Worm (Caenorhabditis elegans) whole organism, L2 larva: ENCODE measurements around the gene szy-2.

ENCODE experiments used
- C34F6.9 ChIP-seq: fragments of 150-350 bp; optimal IDR thresholded peaks from 2 replicates; lab custom pipeline; 2014; ENCODE audit warnings: missing biosample characterization, missing genetic modification characterization
- F13H6.1 ChIP-seq: sonication (generic microtip); optimal IDR thresholded peaks from 2 replicates; lab custom pipeline; 2016; ENCODE audit warnings: missing genetic modification characterization, missing compliant biosample characterization
- R02D3.7 ChIP-seq: fragments of 150-350 bp; optimal IDR thresholded peaks from 2 replicates; lab custom pipeline; 2014; ENCODE audit warnings: missing biosample characterization, missing genetic modification characterization
- Y55F3AM.14 ChIP-seq: fragments of 200-800 bp; sonication (Bioruptor generic); optimal IDR thresholded peaks from 2 replicates; lab custom pipeline; 2018; ENCODE audit warnings: mild to moderate bottlenecking, missing genetic modification characterization, missing compliant biosample characterization
- alr-1 ChIP-seq: fragments of 150-350 bp; optimal IDR thresholded peaks from 2 replicates; lab custom pipeline; 2014; ENCODE audit warnings: missing biosample characterization, missing genetic modification characterization
- aly-2 ChIP-seq: fragments of 150-350 bp; optimal IDR thresholded peaks from 2 replicates; lab custom pipeline; 2014; ENCODE audit warnings: missing biosample characterization, missing genetic modification characterization
- ama-1 ChIP-seq: fragments of 150-350 bp; optimal IDR thresholded peaks from 2 replicates; lab custom pipeline; 2018; ENCODE audit warnings: inconsistent platforms
- blmp-1 ChIP-seq: sonication (generic microtip); optimal IDR thresholded peaks from 2 replicates; lab custom pipeline; 2017; ENCODE audit warnings: missing genetic modification characterization, mild to moderate bottlenecking, missing compliant biosample characterization, antibody characterized with exemption, moderate library complexity; ENCODE audit not compliant: insufficient read depth
- ceh-82 ChIP-seq: fragments of 150-350 bp; optimal IDR thresholded peaks from 2 replicates; lab custom pipeline; 2014; ENCODE audit warnings: missing biosample characterization, missing genetic modification characterization
- crh-2 ChIP-seq: sonication (generic microtip); optimal IDR thresholded peaks from 2 replicates; lab custom pipeline; 2017; ENCODE audit warnings: missing biosample characterization, missing genetic modification characterization
- dmd-4 ChIP-seq: sonication (generic microtip); optimal IDR thresholded peaks from 2 replicates; lab custom pipeline; 2017; ENCODE audit warnings: missing biosample characterization, missing genetic modification characterization
- egl-27 ChIP-seq: sonication (generic microtip); optimal IDR thresholded peaks from 3 replicates; lab custom pipeline; 2017; ENCODE audit warnings: missing biosample characterization, missing genetic modification reagents, missing genetic modification characterization
- elt-1 ChIP-seq: fragments of 150-350 bp; optimal IDR thresholded peaks from 2 replicates; lab custom pipeline; 2014; ENCODE audit warnings: missing biosample characterization, missing genetic modification characterization
- fos-1 ChIP-seq: fragments of 150-350 bp; optimal IDR thresholded peaks from 2 replicates; lab custom pipeline; 2014; ENCODE audit warnings: missing biosample characterization, missing genetic modification characterization
- gmeb-1 ChIP-seq: fragments of 150-350 bp; optimal IDR thresholded peaks from 2 replicates; lab custom pipeline; 2014; ENCODE audit warnings: missing biosample characterization, missing genetic modification characterization
- lin-11 ChIP-seq: fragments of 150-350 bp; sonication (generic microtip); optimal IDR thresholded peaks from 2 replicates; lab custom pipeline; 2014; ENCODE audit warnings: missing biosample characterization, missing genetic modification characterization, inconsistent platforms, mixed read lengths
- lin-13 ChIP-seq: fragments of 150-350 bp; optimal IDR thresholded peaks from 2 replicates; lab custom pipeline; 2014; ENCODE audit warnings: missing biosample characterization, missing genetic modification reagents, missing genetic modification characterization
- lin-39 ChIP-seq: fragments of 150-350 bp; optimal IDR thresholded peaks from 2 replicates; lab custom pipeline; 2014; ENCODE audit warnings: missing biosample characterization, missing genetic modification reagents, missing genetic modification characterization
- lsy-2 ChIP-seq, 2 experiments: fragments of 150-350 bp in 1 of 2; sonication (generic microtip) in 1 of 2; optimal IDR thresholded peaks; 2 replicates each; lab custom pipeline; 2014 to 2017; ENCODE audit warnings: missing biosample characterization in 2 of 2, missing genetic modification characterization in 2 of 2
- mab-5 ChIP-seq: fragments of 150-350 bp; optimal IDR thresholded peaks from 2 replicates; lab custom pipeline; 2014; ENCODE audit warnings: missing biosample characterization, missing genetic modification characterization
- mbf-1 ChIP-seq: sonication (generic microtip); optimal IDR thresholded peaks from 2 replicates; lab custom pipeline; 2017; ENCODE audit warnings: missing biosample characterization, missing genetic modification characterization
- mdl-1 ChIP-seq, 2 experiments: fragments of 150-350 bp in 1 of 2; sonication (generic microtip) in 1 of 2; optimal IDR thresholded peaks; 2 replicates each; lab custom pipeline; 2017; ENCODE audit warnings: missing biosample characterization in 2 of 2, missing genetic modification characterization in 2 of 2
- nhr-11 ChIP-seq: fragments of 150-350 bp; optimal IDR thresholded peaks from 2 replicates; lab custom pipeline; 2014; ENCODE audit warnings: missing biosample characterization, missing genetic modification characterization
- nhr-12 ChIP-seq: fragments of 150-350 bp; optimal IDR thresholded peaks from 2 replicates; lab custom pipeline; 2014; ENCODE audit warnings: missing biosample characterization, missing genetic modification characterization
- nhr-129 ChIP-seq: fragments of 150-350 bp; optimal IDR thresholded peaks from 2 replicates; lab custom pipeline; 2014; ENCODE audit warnings: missing biosample characterization, missing genetic modification characterization
- nhr-21 ChIP-seq: fragments of 150-350 bp; optimal IDR thresholded peaks from 2 replicates; lab custom pipeline; 2014; ENCODE audit warnings: missing biosample characterization, missing genetic modification characterization
- nhr-237 ChIP-seq: fragments of 150-350 bp; optimal IDR thresholded peaks from 2 replicates; lab custom pipeline; 2014; ENCODE audit warnings: missing biosample characterization, missing genetic modification characterization
- nhr-25 ChIP-seq: fragments of 150-350 bp; sonication (generic microtip); optimal IDR thresholded peaks from 3 replicates; lab custom pipeline; 2014; ENCODE audit warnings: missing biosample characterization, missing genetic modification characterization
- nhr-6 ChIP-seq: fragments of 150-350 bp; optimal IDR thresholded peaks from 2 replicates; lab custom pipeline; 2014; ENCODE audit warnings: missing biosample characterization, missing genetic modification characterization
- nhr-77 ChIP-seq: fragments of 150-350 bp; optimal IDR thresholded peaks from 2 replicates; lab custom pipeline; 2014; ENCODE audit warnings: missing biosample characterization, missing genetic modification characterization
- peb-1 ChIP-seq: fragments of 150-350 bp; optimal IDR thresholded peaks from 2 replicates; lab custom pipeline; 2014; ENCODE audit warnings: missing biosample characterization, missing genetic modification characterization
- skn-1 ChIP-seq: sonication (generic microtip); optimal IDR thresholded peaks from 2 replicates; lab custom pipeline; 2017; ENCODE audit warnings: missing biosample characterization, missing genetic modification characterization
- sma-3 ChIP-seq: sonication (generic microtip); optimal IDR thresholded peaks from 2 replicates; lab custom pipeline; 2016; ENCODE audit warnings: missing genetic modification reagents, missing genetic modification characterization, missing compliant biosample characterization
- snpc-4 ChIP-seq: fragments of 150-350 bp; optimal IDR thresholded peaks from 2 replicates; lab custom pipeline; 2014; ENCODE audit warnings: missing biosample characterization, missing genetic modification characterization
- unc-39 ChIP-seq: fragments of 150-350 bp; optimal IDR thresholded peaks from 2 replicates; lab custom pipeline; 2014; ENCODE audit warnings: missing biosample characterization, missing genetic modification characterization
- unc-62 ChIP-seq: fragments of 150-350 bp; optimal IDR thresholded peaks from 2 replicates; lab custom pipeline; 2014; ENCODE audit warnings: missing biosample characterization, missing genetic modification reagents, missing genetic modification characterization
- zag-1 ChIP-seq: fragments of 150-350 bp; optimal IDR thresholded peaks from 2 replicates; lab custom pipeline; 2014; ENCODE audit warnings: missing biosample characterization, missing genetic modification characterization
- ztf-1 ChIP-seq: fragments of 200-800 bp; sonication (Bioruptor generic); conservative IDR thresholded peaks from 2 replicates; pipeline ENCODE4 v1.3.6; 2022; ENCODE audit warnings: missing genetic modification characterization, missing compliant biosample characterization
- ztf-11 ChIP-seq: sonication (generic microtip); optimal IDR thresholded peaks from 2 replicates; lab custom pipeline; 2017; ENCODE audit warnings: missing biosample characterization, missing genetic modification characterization
- ztf-4 ChIP-seq: fragments of 150-350 bp; optimal IDR thresholded peaks from 2 replicates; lab custom pipeline; 2014; ENCODE audit warnings: missing biosample characterization, missing genetic modification characterization

The szy-2 gene

DNA sequence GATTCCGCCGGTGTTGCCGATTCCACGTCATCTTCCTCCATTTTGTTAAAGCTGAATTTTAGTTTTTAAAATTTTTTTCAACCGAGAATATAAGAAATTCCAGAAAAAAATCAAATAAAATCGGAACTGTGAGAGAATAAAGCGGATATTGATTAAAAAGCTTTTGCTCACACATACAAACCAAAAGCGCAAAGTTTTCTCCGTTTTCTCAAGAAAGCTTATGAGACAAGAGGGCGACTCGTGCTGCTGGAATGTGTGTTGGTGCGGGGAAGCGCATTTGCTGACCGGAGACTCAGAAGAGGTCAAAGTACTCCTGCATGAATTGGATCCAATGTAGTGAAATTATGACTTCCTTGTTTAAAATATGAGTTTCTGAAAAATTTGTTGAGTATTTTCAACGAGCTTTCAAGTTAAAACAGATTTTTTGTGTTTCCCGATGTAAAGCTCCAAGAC lies 8.8 kb upstream of the szy-2 start, which contains the start of gene paqr-2 (continued):
- TF ChIP-seq nhr-237 (tag; lab: Kevin White, UChicago): no peak
- no peak for TF ChIP-seq ceh-82 (tag; lab: Kevin White, UChicago)
- no peak for TF ChIP-seq lin-13 (GFP tag; lab: Kevin White, UChicago)
- no peak for TF ChIP-seq nhr-11 (tag; lab: Kevin White, UChicago)
- TF ChIP-seq mbf-1 (tag; lab: Kevin White, UChicago): no peak

- TF ChIP-seq alr-1 (tag; lab: Kevin White, UChicago): no peak
- no peak for TF ChIP-seq nhr-12 (tag; lab: Kevin White, UChicago)
These were observed 4.0 kb upstream of the szy-2 start for ce11 chrIII:5375001-5375532.

DNA sequence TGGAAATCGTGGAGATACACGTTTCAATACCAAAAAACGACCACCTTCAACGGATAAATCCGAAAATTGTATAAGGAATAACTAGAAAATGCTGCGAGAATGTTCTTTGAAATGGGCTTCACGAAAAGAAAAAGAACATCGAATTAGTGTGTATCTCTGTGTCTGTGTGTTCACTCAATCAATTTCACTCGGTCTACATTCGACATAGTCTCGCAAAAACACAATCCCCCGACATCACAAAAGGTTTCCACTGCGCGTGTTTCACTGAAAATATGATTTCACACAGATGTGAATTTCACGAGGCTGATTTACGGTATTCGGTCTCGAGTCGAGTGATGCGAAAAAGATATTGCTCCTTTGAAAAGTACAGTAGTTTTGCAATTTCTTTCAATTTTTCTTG lies 2.6 kb upstream of the szy-2 start:
- TF ChIP-seq lsy-2 (tag; optimal IDR thresholded peaks at IDR 0.05; lab: Kevin White, UChicago) (no peak), unc-39 (tag; lab: Kevin White, UChicago) (no peak), blmp-1 (tag; lab: Kevin White, UChicago) (no peak), dmd-4 (no peak), nhr-77 (tag; lab: Kevin White, UChicago) (no peak), C34F6.9 (tag; lab: Kevin White, UChicago) (no peak), lin-11 (tag; lab: Kevin White, UChicago) (no peak), F13H6.1 (tag; lab: Kevin White, UChicago) (no peak), aly-2 (tag; lab: Kevin White, UChicago) (no peak), snpc-4 (tag; lab: Kevin White, UChicago) (no peak), egl-27 (no peak), Y55F3AM.14 (no peak), ceh-82 (tag; lab: Kevin White, UChicago) (no peak), mdl-1 (tag; optimal IDR thresholded peaks at IDR 0.05; lab: Kevin White, UChicago) (no peak), nhr-12 (tag; lab: Kevin White, UChicago) (no peak), peb-1 (tag; lab: Kevin White, UChicago) (no peak), mab-5 (tag; lab: Kevin White, UChicago) (no peak), ztf-11 (tag; lab: Kevin White, UChicago) (no peak), nhr-6 (no peak)

DNA sequence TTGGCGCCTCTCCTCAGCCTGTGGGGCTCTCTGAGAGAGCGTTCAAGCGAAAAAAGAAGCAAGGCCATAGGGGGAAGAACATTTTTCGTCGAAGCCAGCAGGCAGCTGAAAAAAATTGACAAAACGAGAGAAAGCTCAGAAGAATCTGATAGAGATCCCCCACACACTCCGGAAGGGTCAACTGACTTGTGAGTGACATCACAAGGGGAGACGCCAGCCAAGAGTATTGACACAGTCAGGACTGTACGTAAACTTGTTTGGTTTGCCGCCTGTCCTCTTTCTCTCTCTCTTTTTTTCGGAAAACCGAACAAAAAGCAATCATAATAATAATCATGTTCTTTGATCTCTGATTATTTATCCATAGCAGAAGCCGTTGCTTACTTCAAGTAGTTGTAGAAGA lies 1.8 kb upstream of the szy-2 start:
- TF ChIP-seq unc-62 (GFP tag; lab: Kevin White, UChicago) (no peak), alr-1 (tag; lab: Kevin White, UChicago) (no peak), nhr-129 (tag; lab: Kevin White, UChicago) (peak; percentile 66), F13H6.1 (tag; lab: Kevin White, UChicago) (peak; percentile 22), lin-39 (tag; lab: Kevin White, UChicago) (no peak), ztf-4 (tag; lab: Kevin White, UChicago) (no peak), skn-1 (tag; lab: Kevin White, UChicago) (no peak), elt-1 (tag; lab: Kevin White, UChicago) (no peak), sma-3 (no peak), lsy-2 (tag; optimal IDR thresholded peaks at IDR 0.05; lab: Kevin White, UChicago) (peak in 1 of 2 experiments; percentile 24)

- TF ChIP-seq nhr-25 (tag; lab: Kevin White, UChicago) (peak; percentile 59), zag-1 (no peak), fos-1 (peak; percentile 8), dmd-4 (no peak), sma-3 (no peak), ama-1 (lab: Kevin White, UChicago) (no peak), crh-2 (peak; percentile 48), nhr-21 (tag; lab: Kevin White, UChicago) (no peak), snpc-4 (tag; lab: Kevin White, UChicago) (no peak), skn-1 (tag; lab: Kevin White, UChicago) (peak; percentile 85), blmp-1 (tag; lab: Kevin White, UChicago) (no peak), C34F6.9 (tag; lab: Kevin White, UChicago) (peak; percentile 21), unc-62 (GFP tag; lab: Kevin White, UChicago) (no peak), aly-2 (tag; lab: Kevin White, UChicago) (no peak), nhr-11 (tag; lab: Kevin White, UChicago) (no peak), peb-1 (tag; lab: Kevin White, UChicago) (no peak), R02D3.7 (no peak), ztf-4 (tag; lab: Kevin White, UChicago) (no peak), nhr-77 (tag; lab: Kevin White, UChicago) (no peak), egl-27 (no peak), ztf-1 (GFP tag; lab: Robert Waterston, UW) (no peak), gmeb-1 (peak; percentile 56), lin-11 (tag; lab: Kevin White, UChicago) (no peak), mbf-1 (tag; lab: Kevin White, UChicago) (no peak), elt-1 (tag; lab: Kevin White, UChicago) (no peak), alr-1 (tag; lab: Kevin White, UChicago) (no peak), mdl-1 (tag; optimal IDR thresholded peaks at IDR 0.05; lab: Kevin White, UChicago) (no peak)
These were observed 2.8 kb downstream of the szy-2 start, which contains the start of gene dhs-9 for ce11 chrIII:5367995-5368899. Gene dhs-9 (minus strand): TSS chrIII:5368045.
